Fruit fly (Drosophila melanogaster) whole organism, embryonic: Measurements from ENCODE around the gene ghi.

Source experiments
- Atf6 ChIP-seq: fragments of 200-800 bp; sonication (Bioruptor generic); IDR thresholded peaks from 2 replicates; pipeline ENCODE4 v1.3.6; 2022; ENCODE audit warnings: missing biosample characterization, missing genetic modification characterization
- Bdp1 ChIP-seq: fragments of 200-800 bp; sonication (Bioruptor generic); optimal IDR thresholded peaks from 3 replicates; lab custom pipeline; 2016; ENCODE audit warnings: missing biosample characterization, missing genetic modification characterization
- CG10431 ChIP-seq: fragments of 200-800 bp; sonication (Bioruptor generic); optimal IDR thresholded peaks from 3 replicates; lab custom pipeline; 2018; ENCODE audit warnings: missing biosample characterization, mild to moderate bottlenecking, missing genetic modification characterization
- CG10462 ChIP-seq: fragments of 200-800 bp; sonication (Bioruptor generic); optimal IDR thresholded peaks from 2 replicates; lab custom pipeline; 2016; ENCODE audit warnings: missing biosample characterization, missing genetic modification characterization
- CG10654 ChIP-seq: fragments of 200-800 bp; sonication (Bioruptor generic); optimal IDR thresholded peaks from 2 replicates; lab custom pipeline; 2016; ENCODE audit warnings: missing biosample characterization, missing genetic modification characterization
- CG12391 ChIP-seq: fragments of 200-800 bp; sonication (Bioruptor generic); optimal IDR thresholded peaks from 3 replicates; lab custom pipeline; 2018; ENCODE audit warnings: missing biosample characterization, mild to moderate bottlenecking, missing genetic modification characterization, moderate library complexity
- CG15479 ChIP-seq: fragments of 200-800 bp; sonication (Bioruptor generic); optimal IDR thresholded peaks from 3 replicates; lab custom pipeline; 2019; ENCODE audit warnings: missing biosample characterization, mild to moderate bottlenecking, missing genetic modification characterization, moderate library complexity
- CG15514 ChIP-seq: fragments of 200-800 bp; sonication (Bioruptor generic); optimal IDR thresholded peaks from 3 replicates; lab custom pipeline; 2017; ENCODE audit warnings: missing biosample characterization, missing genetic modification characterization, mild to moderate bottlenecking, moderate library complexity, missing genetic modification reagents
- CG1647 ChIP-seq: fragments of 200-800 bp; sonication (Bioruptor generic); optimal IDR thresholded peaks from 3 replicates; lab custom pipeline; 2016; ENCODE audit warnings: missing biosample characterization, missing genetic modification characterization
- CG17568 ChIP-seq: fragments of 200-800 bp; sonication (Bioruptor generic); optimal IDR thresholded peaks from 2 replicates; lab custom pipeline; 2018; ENCODE audit warnings: missing biosample characterization, mild to moderate bottlenecking, missing genetic modification characterization, moderate library complexity
- CG2875 ChIP-seq: fragments of 200-800 bp; sonication (Bioruptor generic); optimal IDR thresholded peaks from 2 replicates; lab custom pipeline; 2017; ENCODE audit warnings: missing biosample characterization, mild to moderate bottlenecking, missing genetic modification characterization, missing genetic modification reagents
- CG31388 ChIP-seq: fragments of 200-800 bp; sonication (Bioruptor generic); optimal IDR thresholded peaks from 2 replicates; lab custom pipeline; 2016; ENCODE audit warnings: missing biosample characterization, missing genetic modification characterization
- CG3407 ChIP-seq: fragments of 200-800 bp; sonication (Bioruptor generic); optimal IDR thresholded peaks from 2 replicates; lab custom pipeline; 2018; ENCODE audit warnings: missing biosample characterization, mild to moderate bottlenecking, missing genetic modification characterization
- CG3838 ChIP-seq: fragments of 200-800 bp; sonication (Bioruptor generic); optimal IDR thresholded peaks from 3 replicates; lab custom pipeline; 2016; ENCODE audit warnings: missing biosample characterization, missing genetic modification characterization
- CG4730 ChIP-seq: fragments of 200-800 bp; sonication (Bioruptor generic); IDR thresholded peaks from 2 replicates; pipeline ENCODE4 v1.3.6; 2022; ENCODE audit warnings: missing biosample characterization, missing genetic modification characterization
- CG7963 ChIP-seq: fragments of 200-800 bp; sonication (Bioruptor generic); IDR thresholded peaks from 3 replicates; pipeline ENCODE4 v1.3.6; 2022; ENCODE audit warnings: missing biosample characterization, missing genetic modification characterization; ENCODE audit not compliant: partially characterized antibody
- CG8281 ChIP-seq: fragments of 200-800 bp; sonication (Bioruptor generic); optimal IDR thresholded peaks from 2 replicates; lab custom pipeline; 2018; ENCODE audit warnings: missing biosample characterization, mild to moderate bottlenecking, missing genetic modification characterization, moderate library complexity
- CG9609 ChIP-seq: fragments of 200-800 bp; sonication (Bioruptor generic); optimal IDR thresholded peaks from 3 replicates; lab custom pipeline; 2016; ENCODE audit warnings: missing biosample characterization, missing genetic modification characterization
- D ChIP-seq, 2 experiments: fragments of 200-800 bp in 1 of 2; fragments of >200 bp in 1 of 2; sonication (Bioruptor generic) in 1 of 2; optimal IDR thresholded peaks; 2 replicates in 1 of 2; 3 replicates in 1 of 2; lab custom pipeline; 2017; ENCODE audit warnings: mild to moderate bottlenecking in 1 of 2, missing biosample characterization in 1 of 2, missing genetic modification characterization in 1 of 2, missing genetic modification reagents in 1 of 2
- ERR ChIP-seq: fragments of 200-800 bp; sonication (Bioruptor generic); optimal IDR thresholded peaks from 2 replicates; lab custom pipeline; 2016; ENCODE audit warnings: missing biosample characterization, missing genetic modification characterization
- Ets97D ChIP-seq: fragments of 200-800 bp; sonication (Bioruptor generic); optimal IDR thresholded peaks from 3 replicates; lab custom pipeline; 2016; ENCODE audit warnings: missing biosample characterization, missing genetic modification characterization
- Gug ChIP-seq: fragments of 200-800 bp; sonication (Bioruptor generic); IDR thresholded peaks from 4 replicates; pipeline ENCODE4 v1.3.6; 2022; ENCODE audit warnings: missing biosample characterization, missing genetic modification characterization
- H2.0 ChIP-seq: fragments of 200-800 bp; sonication (Bioruptor generic); IDR thresholded peaks from 2 replicates; pipeline ENCODE4 v1.3.6; 2022; ENCODE audit warnings: missing biosample characterization, missing genetic modification characterization
- HmgZ ChIP-seq: fragments of 200-800 bp; sonication (Bioruptor generic); optimal IDR thresholded peaks from 2 replicates; lab custom pipeline; 2018; ENCODE audit warnings: missing biosample characterization, mild to moderate bottlenecking, missing genetic modification characterization
- MTF-1 ChIP-seq: fragments of 200-800 bp; sonication (Bioruptor generic); optimal IDR thresholded peaks from 2 replicates; lab custom pipeline; 2018; ENCODE audit warnings: missing biosample characterization, mild to moderate bottlenecking, missing genetic modification characterization, borderline replicate concordance
- Mrtf ChIP-seq: fragments of 200-800 bp; sonication (Bioruptor generic); IDR thresholded peaks from 3 replicates; pipeline ENCODE4 v1.3.6; 2022; ENCODE audit warnings: missing biosample characterization, missing genetic modification characterization
- NC2β ChIP-seq: fragments of 200-800 bp; sonication (Bioruptor generic); optimal IDR thresholded peaks from 2 replicates; lab custom pipeline; 2016; ENCODE audit warnings: missing biosample characterization, missing genetic modification characterization
- Usf ChIP-seq: fragments of 200-800 bp; sonication (Bioruptor generic); optimal IDR thresholded peaks from 2 replicates; lab custom pipeline; 2017; ENCODE audit warnings: missing genotype, missing biosample characterization, missing genetic modification characterization
- ase ChIP-seq: fragments of 200-800 bp; sonication (Bioruptor generic); IDR thresholded peaks from 3 replicates; pipeline ENCODE4 v1.3.6; 2022; ENCODE audit warnings: missing biosample characterization, missing genetic modification characterization
- bab2 ChIP-seq: fragments of 200-800 bp; sonication (Bioruptor generic); optimal IDR thresholded peaks from 2 replicates; lab custom pipeline; 2016; ENCODE audit warnings: missing biosample characterization, missing genetic modification characterization
- cas ChIP-seq: fragments of 200-800 bp; sonication (Bioruptor generic); IDR thresholded peaks from 2 replicates; pipeline ENCODE4 v1.3.6; 2022; ENCODE audit warnings: missing biosample characterization, missing genetic modification characterization
- corto ChIP-seq: fragments of 200-800 bp; sonication (Bioruptor generic); optimal IDR thresholded peaks from 2 replicates; lab custom pipeline; 2016; ENCODE audit warnings: missing biosample characterization, mild to moderate bottlenecking, missing genetic modification characterization, moderate library complexity
- fd96Cb ChIP-seq: fragments of 200-800 bp; sonication (Bioruptor generic); optimal IDR thresholded peaks from 2 replicates; lab custom pipeline; 2018; ENCODE audit warnings: missing biosample characterization, mild to moderate bottlenecking, missing genetic modification characterization, moderate library complexity
- her ChIP-seq: fragments of 200-800 bp; sonication (Bioruptor generic); optimal IDR thresholded peaks from 2 replicates; lab custom pipeline; 2016; ENCODE audit warnings: missing biosample characterization, missing genetic modification characterization
- lmd ChIP-seq: fragments of 200-800 bp; sonication (Bioruptor generic); IDR thresholded peaks from 2 replicates; pipeline ENCODE4 v1.3.6; 2022; ENCODE audit warnings: missing biosample characterization, missing genetic modification characterization
- nmo ChIP-seq: fragments of 200-800 bp; sonication (Bioruptor generic); optimal IDR thresholded peaks from 2 replicates; lab custom pipeline; 2018; ENCODE audit warnings: missing biosample characterization, mild to moderate bottlenecking, missing genetic modification characterization, moderate library complexity
- pan ChIP-seq, 4 experiments: fragments of >200 bp in 3 of 4; fragments of 200-800 bp in 1 of 4; sonication (Bioruptor generic) in 1 of 4; optimal IDR thresholded peaks in 3 of 4; IDR thresholded peaks in 1 of 4; 2 replicates each; pipeline versions ENCODE4 v1.3.6 to Lab custom; 2017 to 2022; ENCODE audit warnings: missing biosample characterization in 2 of 4, missing genetic modification characterization in 2 of 4, mixed read lengths in 1 of 4
- ranshi ChIP-seq: fragments of 200-800 bp; sonication (Bioruptor generic); IDR thresholded peaks from 2 replicates; pipeline ENCODE4 v1.3.6; 2022; ENCODE audit warnings: missing biosample characterization, missing genetic modification characterization
- sd ChIP-seq: fragments of 200-800 bp; sonication (Bioruptor generic); optimal IDR thresholded peaks from 3 replicates; lab custom pipeline; 2018; ENCODE audit warnings: missing biosample characterization, mild to moderate bottlenecking, missing genetic modification characterization, moderate library complexity
- sens ChIP-seq: fragments of 200-800 bp; sonication (Bioruptor generic); peaks from one replicate; lab custom pipeline; 2016; ENCODE audit warnings: missing biosample characterization, missing genetic modification characterization
- sim ChIP-seq: fragments of 200-800 bp; sonication (Bioruptor generic); IDR thresholded peaks from 2 replicates; pipeline ENCODE4 v1.3.6; 2022; ENCODE audit warnings: missing biosample characterization, missing genetic modification characterization
- sisA ChIP-seq: fragments of 200-800 bp; sonication (Bioruptor generic); IDR thresholded peaks from 2 replicates; pipeline ENCODE4 v1.3.6; 2022; ENCODE audit warnings: missing biosample characterization, missing genetic modification characterization
- sna ChIP-seq: fragments of 200-800 bp; sonication (Bioruptor generic); IDR thresholded peaks from 2 replicates; pipeline ENCODE4 v1.3.6; 2022; ENCODE audit warnings: missing biosample characterization, missing genetic modification characterization; ENCODE audit not compliant: partially characterized antibody
- stc ChIP-seq: fragments of 200-800 bp; sonication (Bioruptor generic); IDR thresholded peaks from 2 replicates; pipeline ENCODE4 v1.3.6; 2022; ENCODE audit warnings: missing biosample characterization, missing genetic modification characterization
- stwl ChIP-seq: fragments of 200-800 bp; sonication (Bioruptor generic); optimal IDR thresholded peaks from 3 replicates; lab custom pipeline; 2018; ENCODE audit warnings: missing biosample characterization, mild to moderate bottlenecking, missing genetic modification characterization, moderate library complexity
- tin ChIP-seq: fragments of 200-800 bp; sonication (Bioruptor generic); optimal IDR thresholded peaks from 3 replicates; lab custom pipeline; 2016; ENCODE audit warnings: missing biosample characterization, missing genetic modification characterization
- tio ChIP-seq: fragments of 200-800 bp; sonication (Bioruptor generic); optimal IDR thresholded peaks from 2 replicates; lab custom pipeline; 2017; ENCODE audit warnings: missing biosample characterization, missing genetic modification characterization, inconsistent platforms
- ttk ChIP-seq: fragments of 200-800 bp; sonication (Bioruptor generic); IDR thresholded peaks from 2 replicates; pipeline ENCODE4 v2.1.2; 2022; ENCODE audit warnings: missing biosample characterization, missing genetic modification characterization
- wek ChIP-seq: fragments of 200-800 bp; sonication (Bioruptor generic); optimal IDR thresholded peaks from 3 replicates; lab custom pipeline; 2018; ENCODE audit warnings: missing biosample characterization, mild to moderate bottlenecking, missing genetic modification characterization, moderate library complexity

The ghi gene

DNA sequence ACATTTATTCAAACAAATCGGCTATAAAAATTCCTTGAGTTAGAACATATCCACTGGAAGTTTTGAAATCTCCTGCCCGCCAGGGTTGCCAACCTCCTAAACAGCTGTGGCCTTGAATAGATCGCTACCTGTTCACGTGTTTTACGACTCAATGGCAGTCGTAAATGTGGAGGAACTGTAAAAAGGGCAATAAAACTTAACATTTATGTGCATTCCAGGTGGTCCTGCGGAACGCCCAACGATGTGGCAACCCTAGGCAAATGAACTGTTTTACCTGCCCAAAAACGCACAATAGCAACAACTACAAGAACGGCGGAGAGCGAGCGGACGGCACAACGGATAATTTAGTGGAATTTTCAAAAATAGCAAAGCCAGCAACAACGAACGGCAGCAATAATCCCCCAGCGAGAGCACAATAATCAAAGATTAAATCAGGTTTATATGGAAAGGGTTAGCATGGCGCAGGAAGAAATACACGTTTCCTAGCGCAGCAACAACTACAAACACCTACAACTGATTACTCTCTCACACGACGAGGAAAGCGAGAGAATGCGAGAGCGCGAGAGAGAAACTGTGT lies 10.1 kb downstream of the ghi start:
- TF ChIP-seq H2.0 (GFP tag; lab: Robert Waterston, UW) = peak; percentile 51
- TF ChIP-seq CG15479 = peak; percentile 86
- no peak for TF ChIP-seq CG31388 (GFP tag; lab: Kevin White, UChicago)
- peak; percentile 41 for TF ChIP-seq sisA (GFP tag; lab: Robert Waterston, UW)
- peak; percentile 87 for TF ChIP-seq sens (GFP tag; lab: Kevin White, UChicago)
- no peak for TF ChIP-seq tin (GFP tag; lab: Kevin White, UChicago)
- no peak for TF ChIP-seq CG3407 (GFP tag; lab: Kevin White, UChicago)
- peak; percentile 36 for TF ChIP-seq Atf6 (GFP tag; lab: Robert Waterston, UW)
- TF ChIP-seq lmd (GFP tag; lab: Robert Waterston, UW) = peak; percentile 61
- TF ChIP-seq fd96Cb (tag; lab: Kevin White, UChicago) = peak; percentile 42
- peak; percentile 57; the same call in 1 of the 3 replicates for TF ChIP-seq Mrtf (GFP tag; lab: Robert Waterston, UW)
- TF ChIP-seq Usf = peak; percentile 8
- TF ChIP-seq corto (GFP tag; lab: Kevin White, UChicago) = no peak
- TF ChIP-seq CG3838 (GFP tag; lab: Kevin White, UChicago) = no peak
- no peak for TF ChIP-seq CG10431 (GFP tag; lab: Kevin White, UChicago)
- 0 out of 2 replicates have a peak, but pooled peaks have one; percentile 14 for TF ChIP-seq ttk (GFP tag; lab: Robert Waterston, UW)
- TF ChIP-seq her (GFP tag; lab: Kevin White, UChicago) = no peak
- TF ChIP-seq CG9609 = peak; percentile 36
- TF ChIP-seq cas (GFP tag; lab: Robert Waterston, UW) = no peak
- peak; percentile 83 for TF ChIP-seq sd (tag; lab: Kevin White, UChicago)
- TF ChIP-seq D (optimal IDR thresholded peaks at IDR 0.05; lab: Kevin White, UChicago) = peak; percentile 58
- TF ChIP-seq D (GFP tag; optimal IDR thresholded peaks at IDR 0.05; lab: Kevin White, UChicago) = no peak
- peak; percentile 44 for TF ChIP-seq stwl (tag; lab: Kevin White, UChicago)
- no peak for TF ChIP-seq CG10462 (GFP tag; lab: Kevin White, UChicago)
- TF ChIP-seq CG4730 (GFP tag; lab: Robert Waterston, UW) = no peak
- no peak for TF ChIP-seq nmo (GFP tag; lab: Kevin White, UChicago)
- peak; percentile 49 for TF ChIP-seq CG10654 (GFP tag; lab: Kevin White, UChicago)
- no peak for TF ChIP-seq Bdp1
- TF ChIP-seq ERR (GFP tag; lab: Kevin White, UChicago) = peak; percentile 21
- peak; percentile 21 for TF ChIP-seq CG15514 (GFP tag; lab: Kevin White, UChicago)
- TF ChIP-seq pan (optimal IDR thresholded peaks at IDR 0.05; lab: Kevin White, UChicago) = no peak
- peak in 1 of 2 experiments; percentile 41 for TF ChIP-seq pan (GFP tag; optimal IDR thresholded peaks at IDR 0.05 in 1 of 2, IDR thresholded peaks at IDR 0.05 in 1 of 2)
- TF ChIP-seq CG12391 (tag; lab: Kevin White, UChicago) = no peak
- no peak for TF ChIP-seq ase (GFP tag; lab: Robert Waterston, UW)
- TF ChIP-seq ranshi (GFP tag; lab: Robert Waterston, UW) = peak; percentile 35; the same call in 1 of the 2 replicates
- TF ChIP-seq sna = no peak
- no peak for TF ChIP-seq bab2
- TF ChIP-seq Gug (GFP tag; lab: Robert Waterston, UW) = peak; percentile 43; the same call in 1 of the 4 replicates
- TF ChIP-seq wek (GFP tag; lab: Kevin White, UChicago) = no peak
- TF ChIP-seq CG2875 (GFP tag; lab: Kevin White, UChicago) = no peak
- no peak for TF ChIP-seq CG8281 (tag; lab: Kevin White, UChicago)
- peak; percentile 26 for TF ChIP-seq CG1647 (GFP tag; lab: Kevin White, UChicago)
- TF ChIP-seq CG7963 (GFP tag; lab: Robert Waterston, UW) = no peak
- no peak for TF ChIP-seq tio
- no peak for TF ChIP-seq MTF-1 (GFP tag; lab: Kevin White, UChicago)
- TF ChIP-seq HmgZ = peak; percentile 19
- TF ChIP-seq stc = 0 out of 2 replicates have a peak, but pooled peaks have one; percentile 27
- TF ChIP-seq sim (GFP tag; lab: Robert Waterston, UW) = no peak
- no peak for TF ChIP-seq Ets97D (GFP tag; lab: Kevin White, UChicago)
- peak; percentile 7 for TF ChIP-seq CG17568 (GFP tag; lab: Kevin White, UChicago)
- peak; percentile 1 for TF ChIP-seq NC2β (GFP tag; lab: Kevin White, UChicago)
